Worm (Caenorhabditis elegans) whole organism, late embryonic: ENCODE results near the gene T19B10.5.
"Not testable (repeated sequence)": the region's sequence is repeated elsewhere in the genome, so short reads cannot be mapped to it uniquely, and the experiment has no call there.

Source experiments
- K02D7.2 ChIP-seq: sonication (generic microtip); optimal IDR thresholded peaks from 2 replicates; lab custom pipeline; 2017; ENCODE audit warnings: mild to moderate bottlenecking, missing genetic modification characterization, missing compliant biosample characterization
- K09A11.1 ChIP-seq: sonication (generic microtip); optimal IDR thresholded peaks from 2 replicates; lab custom pipeline; 2017; ENCODE audit warnings: antibody characterized with exemption, mild to moderate bottlenecking, missing genetic modification characterization, missing compliant biosample characterization; ENCODE audit not compliant: insufficient read depth
- ceh-18 ChIP-seq: sonication (generic microtip); optimal IDR thresholded peaks from 2 replicates; lab custom pipeline; 2016; ENCODE audit warnings: missing genetic modification characterization, missing compliant biosample characterization
- ceh-30 ChIP-seq: fragments of 150-350 bp; optimal IDR thresholded peaks from 2 replicates; lab custom pipeline; 2014; ENCODE audit warnings: missing biosample characterization, missing genetic modification characterization
- ceh-34 ChIP-seq: sonication (generic microtip); optimal IDR thresholded peaks from 2 replicates; lab custom pipeline; 2016; ENCODE audit warnings: mild to moderate bottlenecking, missing genetic modification characterization, missing compliant biosample characterization
- ceh-48 ChIP-seq: sonication (generic microtip); optimal IDR thresholded peaks from 2 replicates; lab custom pipeline; 2016; ENCODE audit warnings: missing genetic modification characterization, inconsistent platforms, missing compliant biosample characterization
- che-1 ChIP-seq: sonication (generic microtip); optimal IDR thresholded peaks from 2 replicates; lab custom pipeline; 2016; ENCODE audit warnings: mild to moderate bottlenecking, missing genetic modification characterization, missing compliant biosample characterization
- dmd-4 ChIP-seq: sonication (generic microtip); optimal IDR thresholded peaks from 2 replicates; lab custom pipeline; 2016; ENCODE audit warnings: borderline replicate concordance, missing genetic modification characterization, missing compliant biosample characterization
- elt-4 ChIP-seq: sonication (generic microtip); optimal IDR thresholded peaks from 2 replicates; lab custom pipeline; 2016; ENCODE audit warnings: missing genetic modification characterization, missing compliant biosample characterization
- fkh-6 ChIP-seq: sonication (generic microtip); optimal IDR thresholded peaks from 2 replicates; lab custom pipeline; 2016; ENCODE audit warnings: missing genetic modification characterization, missing compliant biosample characterization
- mec-3 ChIP-seq: sonication (generic microtip); optimal IDR thresholded peaks from 2 replicates; lab custom pipeline; 2016; ENCODE audit warnings: borderline replicate concordance, missing genetic modification characterization, missing compliant biosample characterization
- nfya-1 ChIP-seq: sonication (generic microtip); optimal IDR thresholded peaks from 2 replicates; lab custom pipeline; 2017; ENCODE audit warnings: missing genetic modification characterization, mild to moderate bottlenecking, missing compliant biosample characterization, antibody characterized with exemption, moderate library complexity
- nhr-232 ChIP-seq: sonication (generic microtip); optimal IDR thresholded peaks from 2 replicates; lab custom pipeline; 2016; ENCODE audit warnings: missing genetic modification characterization, missing compliant biosample characterization
- npax-4 ChIP-seq: sonication (generic microtip); optimal IDR thresholded peaks from 2 replicates; lab custom pipeline; 2016; ENCODE audit warnings: missing genetic modification characterization, missing compliant biosample characterization
- pha-2 ChIP-seq: sonication (generic microtip); optimal IDR thresholded peaks from 2 replicates; lab custom pipeline; 2017; ENCODE audit warnings: mild to moderate bottlenecking, missing genetic modification characterization, missing compliant biosample characterization
- sdc-2 ChIP-seq: sonication (generic microtip); optimal IDR thresholded peaks from 2 replicates; lab custom pipeline; 2016; ENCODE audit warnings: missing genotype, missing genetic modification characterization, missing compliant biosample characterization
- tbx-7 ChIP-seq: sonication (generic microtip); optimal IDR thresholded peaks from 2 replicates; lab custom pipeline; 2016; ENCODE audit warnings: missing genotype, missing genetic modification characterization, missing compliant biosample characterization
- unc-42 ChIP-seq: sonication (generic microtip); optimal IDR thresholded peaks from 2 replicates; lab custom pipeline; 2016; ENCODE audit warnings: missing genotype, missing genetic modification characterization, missing compliant biosample characterization
- unc-55 ChIP-seq: sonication (generic microtip); optimal IDR thresholded peaks from 2 replicates; lab custom pipeline; 2017; ENCODE audit warnings: missing biosample characterization, missing genetic modification reagents, missing genetic modification characterization
- zip-5 ChIP-seq: sonication (generic microtip); optimal IDR thresholded peaks from 2 replicates; lab custom pipeline; 2016; ENCODE audit warnings: missing genetic modification characterization, missing compliant biosample characterization

Gene T19B10.5

ce11 chrV:11281414-11282209 lies 47.2 kb downstream of the T19B10.5 start:
- TF ChIP-seq unc-42 (tag; lab: Kevin White, UChicago) (peak; percentile 37), unc-55 (GFP tag; lab: Kevin White, UChicago) (peak; percentile 67), nfya-1 (tag; lab: Kevin White, UChicago) (peak; percentile 28), sdc-2 (tag; lab: Kevin White, UChicago) (no peak), ceh-30 (no peak)

ce11 chrV:11282272-11282671 lies 47.8 kb downstream of the T19B10.5 start, which contains the start of gene gly-20:
Gene gly-20, plus strand, starts transcription at chrV:11282572.
- TF ChIP-seq dmd-4 (tag; lab: Kevin White, UChicago) (no peak), K09A11.1 (no peak), ceh-48 (tag; lab: Kevin White, UChicago) (no peak), ceh-18 (no peak), sdc-2 (tag; lab: Kevin White, UChicago) (no peak), pha-2 (no peak), ceh-34 (no peak), fkh-6 (tag; lab: Kevin White, UChicago) (no peak), mec-3 (tag; lab: Kevin White, UChicago) (no peak), K02D7.2 (tag; lab: Kevin White, UChicago) (no peak), che-1 (tag; lab: Kevin White, UChicago) (no peak), tbx-7 (tag; lab: Kevin White, UChicago) (no peak), nhr-232 (tag; lab: Kevin White, UChicago) (no peak), elt-4 (tag; lab: Kevin White, UChicago) (no peak), npax-4 (tag; lab: Kevin White, UChicago) (no peak)

ce11 chrV:11286114-11286513 lies 51.7 kb downstream of the T19B10.5 start, which contains the start of gene C03E10.3:
Gene C03E10.3, plus strand, starts transcription at chrV:11286414.
- not testable (repeated sequence) for TF ChIP-seq unc-42, zip-5, npax-4 (tag; lab: Kevin White, UChicago)
- TF ChIP-seq, all 69 proteins: peak for 0; not testable (repeated sequence) for 69
